Fruit fly (Drosophila melanogaster) Kc167 (cell line): ENCODE data around the gene CG6738.

Experiments
- Sin3A ChIP-seq: fragments of >200 bp; optimal IDR thresholded peaks from 2 replicates; lab custom pipeline; 2018; ENCODE audit warnings: missing external identifiers
- psq ChIP-seq: fragments of >200 bp; optimal IDR thresholded peaks from 2 replicates; lab custom pipeline; 2017; ENCODE audit warnings: missing external identifiers

dm6 chr3R:23133301-23133828, 34.0 kb downstream of the CG6738 start:
- TF ChIP-seq Sin3A (lab: Kevin White, UChicago) (no peak), psq (lab: Kevin White, UChicago) (no peak)
